Worm (Caenorhabditis elegans) whole organism, L1 larva: Measurements from ENCODE around the gene F10E7.6.
A peak's percentile ranks its signal among the peaks of the same experiment; 100 is the strongest.

Experiments
- Y116A8C.19 ChIP-seq: sonication (generic microtip); optimal IDR thresholded peaks from 2 replicates; lab custom pipeline; 2016; ENCODE audit warnings: missing compliant biosample characterization, missing genetic modification characterization, borderline replicate concordance
- alr-1 ChIP-seq: fragments of 200-800 bp; sonication (Bioruptor generic); optimal IDR thresholded peaks from 2 replicates; lab custom pipeline; 2018; ENCODE audit warnings: borderline replicate concordance, mild to moderate bottlenecking, missing genetic modification characterization, missing compliant biosample characterization
- aly-2 ChIP-seq: fragments of 150-350 bp; optimal IDR thresholded peaks from 2 replicates; lab custom pipeline; 2014; ENCODE audit warnings: missing biosample characterization, missing genetic modification characterization
- blmp-1 ChIP-seq: fragments of 150-350 bp; optimal IDR thresholded peaks from 2 replicates; lab custom pipeline; 2014; ENCODE audit warnings: missing biosample characterization, missing genetic modification characterization
- ceh-63 ChIP-seq: fragments of 200-800 bp; sonication (Bioruptor generic); optimal IDR thresholded peaks from 2 replicates; lab custom pipeline; 2018; ENCODE audit warnings: mild to moderate bottlenecking, missing genetic modification characterization, missing compliant biosample characterization
- ceh-82 ChIP-seq, 3 experiments: fragments of 150-350 bp in 1 of 3; sonication (generic microtip) in 2 of 3; optimal IDR thresholded peaks; 2 replicates each; lab custom pipeline; 2014 to 2017; ENCODE audit warnings: missing biosample characterization in 3 of 3, missing genetic modification characterization in 3 of 3
- ceh-90 ChIP-seq: sonication (generic microtip); optimal IDR thresholded peaks from 2 replicates; lab custom pipeline; 2016; ENCODE audit warnings: missing genetic modification characterization, missing compliant biosample characterization
- efl-1 ChIP-seq, 4 experiments: fragments of 150-350 bp; optimal IDR thresholded peaks in 3 of 4; peaks in 1 of 4; 1 replicate in 1 of 4; 2 replicates in 3 of 4; lab custom pipeline; 2014; ENCODE audit warnings: missing biosample characterization in 2 of 4, missing genetic modification characterization in 2 of 4, missing genetic modification reagents in 2 of 4
- egl-13 ChIP-seq: sonication (generic microtip); optimal IDR thresholded peaks from 2 replicates; lab custom pipeline; 2016; ENCODE audit warnings: missing genotype, missing genetic modification reagents, missing genetic modification characterization, missing compliant biosample characterization
- egl-27 ChIP-seq, 2 experiments: fragments of 150-350 bp in 1 of 2; sonication (generic microtip); optimal IDR thresholded peaks; 3 replicates each; lab custom pipeline; 2017 to 2018; ENCODE audit warnings: missing biosample characterization in 2 of 2, missing genetic modification characterization in 2 of 2, missing genetic modification reagents in 2 of 2
- elt-2 ChIP-seq: sonication (generic microtip); optimal IDR thresholded peaks from 2 replicates; lab custom pipeline; 2016; ENCODE audit warnings: missing genetic modification characterization, mild to moderate bottlenecking, inconsistent platforms, missing compliant biosample characterization, missing genetic modification reagents
- elt-3 ChIP-seq, 6 experiments: fragments of 150-350 bp in 1 of 6; sonication (generic microtip); optimal IDR thresholded peaks; 2 replicates each; lab custom pipeline; 2017 to 2018; ENCODE audit warnings: missing biosample characterization in 6 of 6, missing genetic modification characterization in 6 of 6, inconsistent platforms in 1 of 6
- ets-5 ChIP-seq: fragments of 200-800 bp; sonication (Bioruptor generic); IDR thresholded peaks from 2 replicates; pipeline ENCODE4 v1.3.6; 2022; ENCODE audit warnings: missing genetic modification characterization, missing compliant biosample characterization
- fkh-10 ChIP-seq: sonication (generic microtip); optimal IDR thresholded peaks from 2 replicates; lab custom pipeline; 2017; ENCODE audit warnings: missing biosample characterization, missing genetic modification reagents, missing genetic modification characterization
- fkh-8 ChIP-seq: sonication (generic microtip); optimal IDR thresholded peaks from 2 replicates; lab custom pipeline; 2016; ENCODE audit warnings: mild to moderate bottlenecking, missing genetic modification characterization, missing compliant biosample characterization
- grh-1 ChIP-seq: fragments of 200-800 bp; sonication (Bioruptor generic); IDR thresholded peaks from 2 replicates; pipeline ENCODE4 v1.3.6; 2022; ENCODE audit warnings: missing genetic modification reagents, missing genetic modification characterization, missing compliant biosample characterization
- hlh-17 ChIP-seq: fragments of 200-800 bp; sonication (Bioruptor generic); optimal IDR thresholded peaks from 2 replicates; lab custom pipeline; 2018; ENCODE audit warnings: missing genetic modification characterization, mild to moderate bottlenecking, missing compliant biosample characterization, moderate library complexity, borderline replicate concordance
- hlh-4 ChIP-seq: sonication (generic microtip); optimal IDR thresholded peaks from 2 replicates; lab custom pipeline; 2016; ENCODE audit warnings: mild to moderate bottlenecking, missing genetic modification characterization, missing compliant biosample characterization
- hpl-2 ChIP-seq: fragments of 150-350 bp; optimal IDR thresholded peaks from 2 replicates; lab custom pipeline; 2014; ENCODE audit warnings: missing biosample characterization, missing genetic modification reagents, missing genetic modification characterization
- jun-1 ChIP-seq: fragments of 150-350 bp; optimal IDR thresholded peaks from 2 replicates; lab custom pipeline; 2014; ENCODE audit warnings: missing biosample characterization, missing genetic modification reagents, missing genetic modification characterization
- lin-14 ChIP-seq: fragments of 200-800 bp; sonication (Bioruptor generic); optimal IDR thresholded peaks from 2 replicates; lab custom pipeline; 2018; ENCODE audit warnings: mild to moderate bottlenecking, missing genetic modification characterization, moderate library complexity, missing compliant biosample characterization
- lin-15B ChIP-seq: fragments of 150-350 bp; sonication (generic microtip); optimal IDR thresholded peaks from 3 replicates; lab custom pipeline; 2014; ENCODE audit warnings: missing biosample characterization, missing genetic modification characterization
- lin-39 ChIP-seq: fragments of 150-350 bp; optimal IDR thresholded peaks from 2 replicates; lab custom pipeline; 2014; ENCODE audit warnings: missing biosample characterization, missing genetic modification reagents, missing genetic modification characterization
- mdl-1 ChIP-seq, 2 experiments: fragments of 150-350 bp; optimal IDR thresholded peaks; 2 replicates each; lab custom pipeline; 2014 to 2017; ENCODE audit warnings: missing biosample characterization in 2 of 2, missing genetic modification characterization in 2 of 2, inconsistent platforms in 1 of 2
- mep-1 ChIP-seq: fragments of 150-350 bp; optimal IDR thresholded peaks from 2 replicates; lab custom pipeline; 2014; ENCODE audit warnings: missing biosample characterization, missing genetic modification characterization
- nhr-12 ChIP-seq: sonication (generic microtip); optimal IDR thresholded peaks from 2 replicates; lab custom pipeline; 2017; ENCODE audit warnings: missing biosample characterization, missing genetic modification characterization
- nhr-20 ChIP-seq: sonication (generic microtip); optimal IDR thresholded peaks from 2 replicates; lab custom pipeline; 2016; ENCODE audit warnings: mild to moderate bottlenecking, missing genetic modification characterization, missing compliant biosample characterization
- nhr-28 ChIP-seq: fragments of 150-350 bp; optimal IDR thresholded peaks from 2 replicates; lab custom pipeline; 2014; ENCODE audit warnings: missing biosample characterization, missing genetic modification characterization
- nhr-47 ChIP-seq: sonication (generic microtip); optimal IDR thresholded peaks from 2 replicates; lab custom pipeline; 2016; ENCODE audit warnings: mild to moderate bottlenecking, missing genetic modification characterization, moderate library complexity, missing compliant biosample characterization
- nhr-76 ChIP-seq: sonication (generic microtip); optimal IDR thresholded peaks from 2 replicates; lab custom pipeline; 2017; ENCODE audit warnings: missing biosample characterization, missing genetic modification characterization
- nhr-77 ChIP-seq: fragments of 150-350 bp; optimal IDR thresholded peaks from 2 replicates; lab custom pipeline; 2014; ENCODE audit warnings: missing biosample characterization, missing genetic modification characterization
- nhr-84 ChIP-seq: sonication (generic microtip); optimal IDR thresholded peaks from 2 replicates; lab custom pipeline; 2017; ENCODE audit warnings: missing biosample characterization, missing genetic modification characterization
- nhr-85 ChIP-seq: sonication (generic microtip); peaks from one replicate; lab custom pipeline; 2016; ENCODE audit warnings: missing genetic modification characterization, inconsistent platforms, missing compliant biosample characterization
- nhr-90 ChIP-seq: sonication (generic microtip); optimal IDR thresholded peaks from 2 replicates; lab custom pipeline; 2016; ENCODE audit warnings: mild to moderate bottlenecking, missing genetic modification characterization, missing compliant biosample characterization; ENCODE audit not compliant: poor library complexity
- pag-3 ChIP-seq: sonication (generic microtip); optimal IDR thresholded peaks from 2 replicates; lab custom pipeline; 2017; ENCODE audit warnings: missing genetic modification characterization, mild to moderate bottlenecking, missing compliant biosample characterization, antibody characterized with exemption, borderline replicate concordance; ENCODE audit not compliant: insufficient read depth
- pqm-1 ChIP-seq: sonication (generic microtip); optimal IDR thresholded peaks from 3 replicates; lab custom pipeline; 2017; ENCODE audit warnings: missing biosample characterization, missing genetic modification characterization
- skn-1 ChIP-seq: fragments of 150-350 bp; optimal IDR thresholded peaks from 2 replicates; lab custom pipeline; 2014; ENCODE audit warnings: missing biosample characterization, missing genetic modification characterization
- sox-4 ChIP-seq: sonication (generic microtip); optimal IDR thresholded peaks from 2 replicates; lab custom pipeline; 2016; ENCODE audit warnings: missing genetic modification characterization, missing compliant biosample characterization
- sptf-1 ChIP-seq: fragments of 150-350 bp; optimal IDR thresholded peaks from 2 replicates; lab custom pipeline; 2014; ENCODE audit warnings: missing biosample characterization, missing genetic modification characterization
- sup-37 ChIP-seq: fragments of 200-800 bp; sonication (Bioruptor generic); optimal IDR thresholded peaks from 2 replicates; lab custom pipeline; 2018; ENCODE audit warnings: mild to moderate bottlenecking, missing genetic modification characterization, missing compliant biosample characterization
- swsn-7 ChIP-seq: sonication (generic microtip); optimal IDR thresholded peaks from 2 replicates; lab custom pipeline; 2016; ENCODE audit warnings: missing genetic modification characterization, missing compliant biosample characterization
- tbx-2 ChIP-seq: sonication (generic microtip); optimal IDR thresholded peaks from 2 replicates; lab custom pipeline; 2016; ENCODE audit warnings: missing genetic modification characterization, missing compliant biosample characterization
- tlp-1 ChIP-seq: fragments of 150-350 bp; optimal IDR thresholded peaks from 2 replicates; lab custom pipeline; 2014; ENCODE audit warnings: missing biosample characterization, missing genetic modification characterization
- unc-30 ChIP-seq: sonication (generic microtip); optimal IDR thresholded peaks from 2 replicates; lab custom pipeline; 2017; ENCODE audit warnings: missing biosample characterization, missing genetic modification characterization
- unc-62 ChIP-seq: fragments of 150-350 bp; optimal IDR thresholded peaks from 2 replicates; lab custom pipeline; 2014; ENCODE audit warnings: missing biosample characterization, missing genetic modification reagents, missing genetic modification characterization
- unc-86 ChIP-seq: sonication (generic microtip); optimal IDR thresholded peaks from 2 replicates; lab custom pipeline; 2016; ENCODE audit warnings: missing genetic modification characterization, missing compliant biosample characterization
- unc-98 ChIP-seq: fragments of 200-800 bp; sonication (Bioruptor generic); IDR thresholded peaks from 2 replicates; pipeline ENCODE4 v1.3.6; 2022; ENCODE audit warnings: missing genetic modification characterization, missing compliant biosample characterization
- vab-15 ChIP-seq: sonication (generic microtip); optimal IDR thresholded peaks from 2 replicates; lab custom pipeline; 2017; ENCODE audit warnings: missing genotype, mild to moderate bottlenecking, missing genetic modification characterization, missing compliant biosample characterization
- zip-4 ChIP-seq: fragments of 200-800 bp; sonication (Bioruptor generic); optimal IDR thresholded peaks from 2 replicates; lab custom pipeline; 2018; ENCODE audit warnings: mild to moderate bottlenecking, missing genetic modification characterization, moderate library complexity, missing compliant biosample characterization
- ztf-11 ChIP-seq, 2 experiments: sonication (generic microtip); optimal IDR thresholded peaks; 2 replicates each; lab custom pipeline; 2016 to 2017; ENCODE audit warnings: missing genetic modification characterization in 2 of 2, missing biosample characterization in 1 of 2, missing compliant biosample characterization in 1 of 2

Gene F10E7.6

ce11 chrII:7104794-7105613 lies 7.9 kb upstream of the F10E7.6 start, which contains the start of the genes farl-11 and rpl-33:
Gene farl-11 (minus strand): TSS chrII:7105035.
Gene rpl-33 (plus strand): TSS chrII:7105563.
- TF ChIP-seq sptf-1 (tag; lab: Kevin White, UChicago): no peak
- TF ChIP-seq nhr-85 (tag; lab: Kevin White, UChicago): peak; percentile 90
- TF ChIP-seq unc-62 (GFP tag; lab: Kevin White, UChicago): no peak
- TF ChIP-seq efl-1 (optimal IDR thresholded peaks at IDR 0.05; lab: Kevin White, UChicago): peak; percentile 84 to 86
- TF ChIP-seq efl-1 (GFP tag; optimal IDR thresholded peaks at IDR 0.05 in 1 of 2; lab: Kevin White, UChicago): peak; percentile 79 to 97
- TF ChIP-seq ceh-90 (tag; lab: Kevin White, UChicago): no peak
- TF ChIP-seq nhr-84 (tag; lab: Kevin White, UChicago): no peak
- TF ChIP-seq tlp-1: no peak
- TF ChIP-seq elt-2: peak; percentile 15
- peak; percentile 30 for TF ChIP-seq lin-39 (tag; lab: Kevin White, UChicago)
- TF ChIP-seq mep-1 (tag; lab: Kevin White, UChicago): peak; percentile 96
- peak; percentile 83 for TF ChIP-seq nhr-47 (tag; lab: Kevin White, UChicago)
- TF ChIP-seq egl-13 (tag; lab: Kevin White, UChicago): peak; percentile 34
- TF ChIP-seq ceh-82 (tag; optimal IDR thresholded peaks at IDR 0.05; lab: Kevin White, UChicago): peak; percentile 77 to 92 (median 80)
- TF ChIP-seq alr-1 (tag; lab: Kevin White, UChicago): no peak
- TF ChIP-seq skn-1: peak; percentile 93
- peak; percentile 45 for TF ChIP-seq sox-4 (tag; lab: Kevin White, UChicago)
- TF ChIP-seq jun-1 (tag; lab: Kevin White, UChicago): peak; percentile 60
- peak; percentile 84 for TF ChIP-seq blmp-1 (tag; lab: Kevin White, UChicago)
- TF ChIP-seq unc-30 (tag; lab: Kevin White, UChicago): no peak
- no peak for TF ChIP-seq ceh-63
- TF ChIP-seq tbx-2 (tag; lab: Kevin White, UChicago): peak; percentile 81
- peak; percentile 85 for TF ChIP-seq lin-14 (GFP tag; lab: Kevin White, UChicago)
- no peak for TF ChIP-seq nhr-12 (tag; lab: Kevin White, UChicago)
- peak in 1 of 2 experiments; percentile 57 for TF ChIP-seq ztf-11 (tag; optimal IDR thresholded peaks at IDR 0.05; lab: Kevin White, UChicago)
- TF ChIP-seq grh-1: peak; percentile 53; the same call in 1 of the 2 replicates
- TF ChIP-seq pag-3: no peak
- TF ChIP-seq pqm-1: no peak
- peak; percentile 77 for TF ChIP-seq aly-2 (tag; lab: Kevin White, UChicago)
- TF ChIP-seq nhr-76 (tag; lab: Kevin White, UChicago): no peak
- TF ChIP-seq hpl-2 (GFP tag; lab: Kevin White, UChicago): peak; percentile 52
- no peak for TF ChIP-seq egl-27 (tag; optimal IDR thresholded peaks at IDR 0.05; lab: Kevin White, UChicago)
- peak; percentile 86 for TF ChIP-seq nhr-20 (tag; lab: Kevin White, UChicago)
- TF ChIP-seq fkh-10 (GFP tag; lab: Kevin White, UChicago): peak; percentile 33
- TF ChIP-seq swsn-7 (tag; lab: Kevin White, UChicago): peak; percentile 76
- TF ChIP-seq lin-15B: peak; percentile 98
- peak; percentile 85 for TF ChIP-seq fkh-8
- TF ChIP-seq nhr-77 (tag; lab: Kevin White, UChicago): peak; percentile 80
- no peak for TF ChIP-seq hlh-4 (tag; lab: Kevin White, UChicago)
- TF ChIP-seq sup-37 (GFP tag; lab: Kevin White, UChicago): no peak
- TF ChIP-seq Y116A8C.19 (tag; lab: Kevin White, UChicago): no peak
- peak; percentile 68 for TF ChIP-seq unc-86 (tag; lab: Kevin White, UChicago)
- no peak for TF ChIP-seq zip-4 (GFP tag; lab: Kevin White, UChicago)
- TF ChIP-seq hlh-17 (GFP tag; lab: Kevin White, UChicago): no peak
- peak in 1 of 2 experiments; percentile 65 for TF ChIP-seq mdl-1 (tag; optimal IDR thresholded peaks at IDR 0.05; lab: Kevin White, UChicago)
- no peak for TF ChIP-seq vab-15 (tag; lab: Kevin White, UChicago)
- peak; percentile 68 for TF ChIP-seq nhr-90
- TF ChIP-seq unc-98 (GFP tag; lab: Robert Waterston, UW): no peak
- no peak for TF ChIP-seq nhr-28 (tag; lab: Kevin White, UChicago)
- no peak for TF ChIP-seq ets-5 (GFP tag; lab: Robert Waterston, UW)
- TF ChIP-seq elt-3 (tag; optimal IDR thresholded peaks at IDR 0.05; lab: Kevin White, UChicago): peak in 4 of 6 experiments; percentile 14 to 84 (median 61)
